Worm (Caenorhabditis elegans) whole organism, L1 larva: ENCODE data around the gene C45B11.2.

ENCODE experiments used
- fkh-10 ChIP-seq: sonication (generic microtip); optimal IDR thresholded peaks from 2 replicates; lab custom pipeline; 2017; ENCODE audit warnings: missing biosample characterization, missing genetic modification reagents, missing genetic modification characterization
- fkh-8 ChIP-seq: sonication (generic microtip); optimal IDR thresholded peaks from 2 replicates; lab custom pipeline; 2016; ENCODE audit warnings: mild to moderate bottlenecking, missing genetic modification characterization, missing compliant biosample characterization
- skn-1 ChIP-seq: fragments of 150-350 bp; optimal IDR thresholded peaks from 2 replicates; lab custom pipeline; 2014; ENCODE audit warnings: missing biosample characterization, missing genetic modification characterization
- unc-30 ChIP-seq: sonication (generic microtip); optimal IDR thresholded peaks from 2 replicates; lab custom pipeline; 2017; ENCODE audit warnings: missing biosample characterization, missing genetic modification characterization
- unc-62 ChIP-seq: fragments of 150-350 bp; optimal IDR thresholded peaks from 2 replicates; lab custom pipeline; 2014; ENCODE audit warnings: missing biosample characterization, missing genetic modification reagents, missing genetic modification characterization

DNA sequence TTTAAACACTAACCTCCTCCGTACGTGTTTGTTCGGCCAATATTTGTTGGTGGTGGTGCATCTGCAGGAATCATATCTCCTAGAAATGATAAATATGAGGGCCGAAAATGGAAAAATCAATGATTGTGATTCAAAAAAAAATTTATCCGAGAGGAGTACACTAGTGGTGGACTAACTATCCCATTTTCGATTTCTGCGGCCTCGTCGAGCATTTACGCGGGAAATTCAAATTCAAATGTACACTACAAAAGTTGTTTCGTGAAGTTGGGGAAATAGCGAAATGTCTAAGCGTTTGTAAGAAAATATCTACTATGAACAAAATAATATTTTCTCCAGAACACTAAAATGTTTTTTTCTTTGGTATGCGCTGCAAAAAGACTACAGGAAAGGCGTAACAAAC lies 13.2 kb upstream of the C45B11.2 start:
- TF ChIP-seq unc-30 (tag; lab: Kevin White, UChicago) (no peak), unc-62 (GFP tag; lab: Kevin White, UChicago) (no peak), fkh-8 (tag; lab: Kevin White, UChicago) (peak; percentile 42), skn-1 (tag; lab: Kevin White, UChicago) (peak; percentile 45), fkh-10 (GFP tag; lab: Kevin White, UChicago) (no peak)
